Worm (Caenorhabditis elegans) whole organism, young adult: ENCODE measurements around the gene F14D7.14.

Source experiments
- B0336.3 ChIP-seq: fragments of 200-800 bp; sonication (Bioruptor generic); IDR thresholded peaks from 2 replicates; pipeline ENCODE4 v1.3.6; 2022; ENCODE audit warnings: missing genetic modification characterization, missing compliant biosample characterization
- Y56A3A.18 ChIP-seq: fragments of 200-800 bp; sonication (Bioruptor generic); IDR thresholded peaks from 2 replicates; pipeline ENCODE4 v1.3.6; 2022; ENCODE audit warnings: missing genetic modification reagents, missing genetic modification characterization, missing compliant biosample characterization
- ZK185.1 ChIP-seq: sonication (generic microtip); optimal IDR thresholded peaks from 2 replicates; lab custom pipeline; 2016; ENCODE audit warnings: mild to moderate bottlenecking, missing genetic modification characterization, missing compliant biosample characterization; ENCODE audit not compliant: poor library complexity, severe bottlenecking
- attf-6 ChIP-seq: fragments of 200-800 bp; sonication (Bioruptor generic); IDR thresholded peaks from 2 replicates; pipeline ENCODE4 v1.3.6; 2022; ENCODE audit warnings: missing genetic modification reagents, missing genetic modification characterization, missing compliant biosample characterization
- bed-2 ChIP-seq: fragments of 200-800 bp; sonication (Bioruptor generic); IDR thresholded peaks from 2 replicates; pipeline ENCODE4 v1.3.6; 2022; ENCODE audit warnings: missing genetic modification reagents, missing genetic modification characterization, missing compliant biosample characterization
- cebp-1 ChIP-seq, 2 experiments: fragments of 200-800 bp in 1 of 2; sonication (Bioruptor generic) in 1 of 2; sonication (generic microtip) in 1 of 2; IDR thresholded peaks in 1 of 2; optimal IDR thresholded peaks in 1 of 2; 2 replicates each; pipeline versions ENCODE4 v1.3.6 to Lab custom; 2017 to 2022; ENCODE audit warnings: missing compliant biosample characterization in 2 of 2, missing genetic modification characterization in 2 of 2, mild to moderate bottlenecking in 1 of 2, missing genetic modification reagents in 1 of 2, moderate library complexity in 1 of 2
- ceh-79 ChIP-seq: sonication (generic microtip); optimal IDR thresholded peaks from 2 replicates; lab custom pipeline; 2017; ENCODE audit warnings: mild to moderate bottlenecking, missing genetic modification characterization, missing compliant biosample characterization
- dox-1 ChIP-seq: fragments of 200-800 bp; sonication (Bioruptor generic); IDR thresholded peaks from 2 replicates; pipeline ENCODE4 v1.3.6; 2022; ENCODE audit warnings: missing genetic modification reagents, missing genetic modification characterization, missing compliant biosample characterization
- egrh-3 ChIP-seq: fragments of 200-800 bp; sonication (Bioruptor generic); IDR thresholded peaks from 2 replicates; pipeline ENCODE4 v1.3.6; 2022; ENCODE audit warnings: missing genetic modification reagents, missing genetic modification characterization, missing compliant biosample characterization
- hlh-26 ChIP-seq: fragments of 200-800 bp; sonication (Bioruptor generic); conservative IDR thresholded peaks from 2 replicates; pipeline ENCODE4 v1.3.6; 2022; ENCODE audit warnings: missing genetic modification reagents, missing genetic modification characterization, missing compliant biosample characterization
- hrde-1 ChIP-seq: sonication (generic microtip); optimal IDR thresholded peaks from 2 replicates; lab custom pipeline; 2016; ENCODE audit warnings: missing genetic modification characterization, mild to moderate bottlenecking, missing compliant biosample characterization, moderate library complexity, missing genotype, missing genetic modification reagents, borderline replicate concordance
- let-526 ChIP-seq: fragments of 200-800 bp; sonication (Bioruptor generic); IDR thresholded peaks from 2 replicates; pipeline ENCODE4 v1.3.6; 2022; ENCODE audit warnings: missing genetic modification reagents, missing genetic modification characterization, missing compliant biosample characterization
- lin-26 ChIP-seq: fragments of 200-800 bp; sonication (Bioruptor generic); IDR thresholded peaks from 2 replicates; pipeline ENCODE4 v1.3.6; 2022; ENCODE audit warnings: missing genetic modification reagents, missing genetic modification characterization, missing compliant biosample characterization
- lin-40 ChIP-seq: sonication (generic microtip); optimal IDR thresholded peaks from 2 replicates; lab custom pipeline; 2016; ENCODE audit warnings: missing genetic modification characterization, mild to moderate bottlenecking, missing compliant biosample characterization, missing genotype, missing genetic modification reagents
- lin-54 ChIP-seq: fragments of 200-800 bp; sonication (Bioruptor generic); optimal IDR thresholded peaks from 2 replicates; lab custom pipeline; 2018; ENCODE audit warnings: mild to moderate bottlenecking, missing genetic modification characterization, missing compliant biosample characterization
- lsy-27 ChIP-seq: sonication (generic microtip); optimal IDR thresholded peaks from 2 replicates; lab custom pipeline; 2017; ENCODE audit warnings: missing genetic modification characterization, mild to moderate bottlenecking, missing compliant biosample characterization, antibody characterized with exemption, missing genotype, borderline replicate concordance; ENCODE audit not compliant: insufficient read depth
- madf-10 ChIP-seq: sonication (generic microtip); optimal IDR thresholded peaks from 2 replicates; lab custom pipeline; 2016; ENCODE audit warnings: mild to moderate bottlenecking, missing genetic modification characterization, missing compliant biosample characterization
- madf-3 ChIP-seq: fragments of 200-800 bp; sonication (Bioruptor generic); IDR thresholded peaks from 2 replicates; pipeline ENCODE4 v1.3.6; 2022; ENCODE audit warnings: missing genetic modification reagents, missing genetic modification characterization, missing compliant biosample characterization
- madf-8 ChIP-seq: fragments of 200-800 bp; sonication (Bioruptor generic); conservative IDR thresholded peaks from 2 replicates; pipeline ENCODE4 v1.3.6; 2022; ENCODE audit warnings: missing genetic modification reagents, missing genetic modification characterization, missing compliant biosample characterization
- nhr-27 ChIP-seq: fragments of 200-800 bp; sonication (Bioruptor generic); optimal IDR thresholded peaks from 2 replicates; lab custom pipeline; 2018; ENCODE audit warnings: mild to moderate bottlenecking, missing genetic modification characterization, moderate library complexity, missing compliant biosample characterization
- pha-4 ChIP-seq: fragments of 150-350 bp; sonication (generic microtip); optimal IDR thresholded peaks from 2 replicates; lab custom pipeline; 2014; ENCODE audit warnings: missing biosample characterization, missing genetic modification reagents, missing genetic modification characterization
- rpc-1 ChIP-seq, 2 experiments: fragments of 150-350 bp in 1 of 2; sonication (generic microtip) in 1 of 2; optimal IDR thresholded peaks; 2 replicates each; lab custom pipeline; 2014 to 2018; ENCODE audit warnings: missing biosample characterization in 1 of 2, missing genetic modification characterization in 1 of 2, missing genetic modification reagents in 1 of 2, missing genotype in 1 of 2
- snpc-1.1 ChIP-seq: sonication (generic microtip); optimal IDR thresholded peaks from 2 replicates; lab custom pipeline; 2017; ENCODE audit warnings: missing genetic modification characterization, mild to moderate bottlenecking, missing compliant biosample characterization, antibody characterized with exemption, moderate library complexity, missing genotype, missing genetic modification reagents; ENCODE audit not compliant: insufficient read depth
- snpc-1.3 ChIP-seq: sonication (generic microtip); optimal IDR thresholded peaks from 2 replicates; lab custom pipeline; 2017; ENCODE audit warnings: missing genetic modification characterization, mild to moderate bottlenecking, missing compliant biosample characterization, antibody characterized with exemption, moderate library complexity, missing genotype, missing genetic modification reagents; ENCODE audit not compliant: insufficient read depth
- snpc-4 ChIP-seq, 5 experiments: fragments of 150-350 bp in 1 of 5; sonication (generic microtip) in 4 of 5; optimal IDR thresholded peaks; 2 replicates each; lab custom pipeline; 2014 to 2018; ENCODE audit warnings: missing genetic modification characterization in 5 of 5, missing biosample characterization in 3 of 5, antibody characterized with exemption in 2 of 5, mild to moderate bottlenecking in 2 of 5, missing compliant biosample characterization in 2 of 5, missing genotype in 2 of 5, moderate library complexity in 2 of 5, missing genetic modification reagents in 1 of 5
- unc-62 ChIP-seq: fragments of 150-350 bp; optimal IDR thresholded peaks from 2 replicates; lab custom pipeline; 2014; ENCODE audit warnings: missing biosample characterization, missing genetic modification reagents, missing genetic modification characterization
- xnd-1 ChIP-seq: sonication (generic microtip); optimal IDR thresholded peaks from 2 replicates; lab custom pipeline; 2016; ENCODE audit warnings: missing genotype, missing genetic modification reagents, missing genetic modification characterization, missing compliant biosample characterization
- zfh-2 ChIP-seq: fragments of 200-800 bp; sonication (Bioruptor generic); conservative IDR thresholded peaks from 2 replicates; pipeline ENCODE4 v1.3.6; 2022; ENCODE audit warnings: missing genetic modification reagents, missing genetic modification characterization, missing compliant biosample characterization
- ztf-26 ChIP-seq: sonication (generic microtip); optimal IDR thresholded peaks from 2 replicates; lab custom pipeline; 2017; ENCODE audit warnings: missing genetic modification characterization, missing compliant biosample characterization
- ztf-28 ChIP-seq: fragments of 200-800 bp; sonication (Bioruptor generic); IDR thresholded peaks from 2 replicates; pipeline ENCODE4 v1.3.6; 2022; ENCODE audit warnings: missing genetic modification reagents, missing genetic modification characterization, missing compliant biosample characterization

F14D7.14 gene

ce11 chrV:14316525-14316924, 6.8 kb downstream of the F14D7.14 start, which contains the start of gene F47B8.2:
Gene F47B8.2 (minus strand): TSS chrV:14316625.
- no peak for TF ChIP-seq cebp-1 (GFP tag; IDR thresholded peaks at IDR 0.05; lab: Robert Waterston, UW)
- no peak for TF ChIP-seq cebp-1 (tag; optimal IDR thresholded peaks at IDR 0.05; lab: Kevin White, UChicago)
- TF ChIP-seq rpc-1 (optimal IDR thresholded peaks at IDR 0.05; lab: Kevin White, UChicago): no peak
- TF ChIP-seq rpc-1 (tag; optimal IDR thresholded peaks at IDR 0.05; lab: Kevin White, UChicago): no peak
- TF ChIP-seq snpc-1.3 (tag; lab: Kevin White, UChicago): no peak
- TF ChIP-seq pha-4 (tag; lab: Kevin White, UChicago): no peak
- no peak for TF ChIP-seq dox-1 (GFP tag; lab: Robert Waterston, UW)
- TF ChIP-seq hrde-1: no peak
- no peak for TF ChIP-seq let-526 (GFP tag; lab: Robert Waterston, UW)

ce11 chrV:14317204-14317603, 7.5 kb downstream of the F14D7.14 start:
- no peak for TF ChIP-seq lin-54 (GFP tag; lab: Kevin White, UChicago)
- no peak for TF ChIP-seq madf-3 (GFP tag; lab: Robert Waterston, UW)
- no peak for TF ChIP-seq Y56A3A.18 (GFP tag; lab: Robert Waterston, UW)
- no peak for TF ChIP-seq bed-2 (GFP tag; lab: Robert Waterston, UW)
- TF ChIP-seq lin-40 (tag; lab: Kevin White, UChicago): no peak
- TF ChIP-seq lsy-27: no peak
- no peak for TF ChIP-seq unc-62 (GFP tag; lab: Kevin White, UChicago)
- TF ChIP-seq attf-6: no peak
- no peak for TF ChIP-seq madf-10
- no peak for TF ChIP-seq hlh-26 (GFP tag; lab: Robert Waterston, UW)
- TF ChIP-seq snpc-1.3 (tag; lab: Kevin White, UChicago): no peak
- TF ChIP-seq B0336.3 (GFP tag; lab: Robert Waterston, UW): no peak
- TF ChIP-seq snpc-1.1 (tag; lab: Kevin White, UChicago): no peak
- TF ChIP-seq lin-26 (GFP tag; lab: Robert Waterston, UW): no peak
- no peak for TF ChIP-seq madf-8 (GFP tag; lab: Robert Waterston, UW)
- no peak for TF ChIP-seq ztf-26 (tag; lab: Kevin White, UChicago)
- TF ChIP-seq nhr-27 (tag; lab: Kevin White, UChicago): no peak

ce11 chrV:14317621-14318020, 7.9 kb downstream of the F14D7.14 start:
- TF ChIP-seq cebp-1 (GFP tag; IDR thresholded peaks at IDR 0.05; lab: Robert Waterston, UW): no peak
- TF ChIP-seq cebp-1 (tag; optimal IDR thresholded peaks at IDR 0.05; lab: Kevin White, UChicago): peak; percentile 1
- TF ChIP-seq ZK185.1: no peak

- TF ChIP-seq ztf-28 (GFP tag; lab: Robert Waterston, UW): peak; percentile 4; the same call in 1 of the 2 replicates
- TF ChIP-seq zfh-2 (GFP tag; lab: Robert Waterston, UW): peak; percentile 95
- no peak for TF ChIP-seq xnd-1 (tag; lab: Kevin White, UChicago)
- no peak for TF ChIP-seq snpc-4 (GFP tag; optimal IDR thresholded peaks at IDR 0.05; lab: Kevin White, UChicago)
- TF ChIP-seq snpc-4 (tag; optimal IDR thresholded peaks at IDR 0.05; lab: Kevin White, UChicago): no peak
- peak; percentile 95 for TF ChIP-seq egrh-3 (GFP tag; lab: Robert Waterston, UW)
- peak; percentile 8 for TF ChIP-seq ceh-79
Measured at ce11 chrV:14319101-14319781, 9.5 kb downstream of the F14D7.14 start, which contains the start of gene F47B8.13. Gene F47B8.13 (minus strand): TSS chrV:14319731.
